Worm (Caenorhabditis elegans): ENCODE results near the gene gly-8.

DNA sequence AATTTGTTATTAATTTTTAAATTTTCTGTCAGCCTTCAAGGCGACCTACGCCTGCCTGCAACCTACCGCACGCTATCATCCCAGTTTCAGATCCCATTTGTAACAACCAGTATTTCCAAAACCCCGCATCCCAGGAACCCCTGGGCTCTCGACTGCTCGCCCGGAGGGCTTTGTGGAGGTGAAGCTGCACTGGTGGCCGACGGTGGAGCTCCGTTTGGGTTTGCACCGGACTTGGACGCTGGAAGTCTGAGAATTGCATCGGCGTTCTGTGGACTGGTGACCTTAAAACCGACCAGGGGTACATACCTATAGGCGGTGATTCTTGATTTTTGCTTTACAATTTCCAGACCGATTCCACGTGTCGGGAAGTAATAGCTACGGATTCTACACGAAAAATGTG, 26.4 kb downstream of the gly-8 start:
- TF ChIP-seq tbx-11 (GFP tag; IDR thresholded peaks at IDR 0.05) (no peak), aly-1 (tag; optimal IDR thresholded peaks at IDR 0.05) (no peak), ama-1 (optimal IDR thresholded peaks at IDR 0.05) (no peak), hmbx-1 (tag; optimal IDR thresholded peaks at IDR 0.05) (no peak), ceh-13 (GFP tag; optimal IDR thresholded peaks at IDR 0.05) (no peak), flt-1 (GFP tag; IDR thresholded peaks at IDR 0.05) (no peak), hmg-4 (GFP tag; optimal IDR thresholded peaks at IDR 0.05) (no peak)

All from whole organism, early embryonic.